In genomic region chr3R:28236158-28236557, dm6 we compare ENCODE assay signal across 1 fruit fly cellular context.
TF ChIP-seq lines count a peak whose summit lies in the region.

No protein-coding gene starts in this region.

TF ChIP-seq in whole organism, prepupa, 60 proteins besides CTCF, POLR2A, EP300 and RAD21 (continued from another document):
- TF ChIP-seq Met (GFP tag; optimal IDR thresholded peaks at IDR 0.05; lab: Kevin White, UChicago) (peak; percentile 28), CG3919 (GFP tag; optimal IDR thresholded peaks at IDR 0.05; lab: Kevin White, UChicago) (peak; percentile 8), CG1621 (tag; optimal IDR thresholded peaks at IDR 0.05; lab: Kevin White, UChicago) (no peak), CG16779 (tag; optimal IDR thresholded peaks at IDR 0.05; lab: Kevin White, UChicago) (no peak), CG11762 (GFP tag; optimal IDR thresholded peaks at IDR 0.05; lab: Kevin White, UChicago; ENCODE audit: insufficient read depth) (no peak), CG32006 (GFP tag; optimal IDR thresholded peaks at IDR 0.05; lab: Kevin White, UChicago) (peak; percentile 29), topi (GFP tag; optimal IDR thresholded peaks at IDR 0.05; lab: Kevin White, UChicago) (peak; percentile 17), OdsH (GFP tag; optimal IDR thresholded peaks at IDR 0.05; lab: Kevin White, UChicago) (peak; percentile 19), CG6854 (GFP tag; optimal IDR thresholded peaks at IDR 0.05; lab: Kevin White, UChicago) (no peak), vri (GFP tag; optimal IDR thresholded peaks at IDR 0.05; lab: Kevin White, UChicago) (no peak), CG10631 (GFP tag; optimal IDR thresholded peaks at IDR 0.05; lab: Kevin White, UChicago) (peak; percentile 30), CG8319 (GFP tag; optimal IDR thresholded peaks at IDR 0.05; lab: Kevin White, UChicago) (no peak), acj6 (GFP tag; optimal IDR thresholded peaks at IDR 0.05; lab: Kevin White, UChicago) (peak; percentile 9), CG6163 (GFP tag; IDR thresholded peaks at IDR 0.05; lab: Robert Waterston, UW) (no peak), Lpt (GFP tag; optimal IDR thresholded peaks at IDR 0.05; lab: Kevin White, UChicago) (no peak), CG11902 (GFP tag; optimal IDR thresholded peaks at IDR 0.05; lab: Kevin White, UChicago) (no peak), CG3032 (tag; optimal IDR thresholded peaks at IDR 0.05; lab: Kevin White, UChicago) (no peak), CG10669 (GFP tag; optimal IDR thresholded peaks at IDR 0.05; lab: Kevin White, UChicago) (peak; percentile 4), Sox15 (GFP tag; optimal IDR thresholded peaks at IDR 0.05; lab: Kevin White, UChicago) (no peak), ss (GFP tag; optimal IDR thresholded peaks at IDR 0.05; lab: Kevin White, UChicago) (peak in 1 of 2 experiments; percentile 37), CG11294 (GFP tag; IDR thresholded peaks at IDR 0.05; lab: Robert Waterston, UW) (no peak), fd85E (GFP tag; optimal IDR thresholded peaks at IDR 0.05; lab: Kevin White, UChicago) (no peak), net (GFP tag; optimal IDR thresholded peaks at IDR 0.05; lab: Kevin White, UChicago) (no peak), Gug (GFP tag; IDR thresholded peaks at IDR 0.05; lab: Robert Waterston, UW) (no peak), pdm3 (GFP tag; optimal IDR thresholded peaks at IDR 0.05; lab: Kevin White, UChicago) (peak; percentile 2), CG34406 (GFP tag; optimal IDR thresholded peaks at IDR 0.05; lab: Kevin White, UChicago) (peak; percentile 32), CG31627 (GFP tag; optimal IDR thresholded peaks at IDR 0.05; lab: Kevin White, UChicago) (peak; percentile 2), CG6276 (GFP tag; optimal IDR thresholded peaks at IDR 0.05; lab: Kevin White, UChicago) (no peak), fkh (GFP tag; optimal IDR thresholded peaks at IDR 0.05; lab: Kevin White, UChicago) (no peak)
